Worm (Caenorhabditis elegans) whole organism, midembryonic: Measurements from ENCODE around the gene F08G12.3.

Experiments
- med-1 ChIP-seq: sonication (generic microtip); optimal IDR thresholded peaks from 2 replicates; lab custom pipeline; 2017; ENCODE audit warnings: missing genetic modification characterization, mild to moderate bottlenecking, missing compliant biosample characterization, antibody characterized with exemption, missing genetic modification reagents; ENCODE audit not compliant: insufficient read depth
- ref-1 ChIP-seq: fragments of 200-800 bp; sonication (Bioruptor generic); conservative IDR thresholded peaks from 2 replicates; pipeline ENCODE4 v1.3.6; 2022; ENCODE audit warnings: missing genetic modification reagents, missing genetic modification characterization, missing compliant biosample characterization

DNA sequence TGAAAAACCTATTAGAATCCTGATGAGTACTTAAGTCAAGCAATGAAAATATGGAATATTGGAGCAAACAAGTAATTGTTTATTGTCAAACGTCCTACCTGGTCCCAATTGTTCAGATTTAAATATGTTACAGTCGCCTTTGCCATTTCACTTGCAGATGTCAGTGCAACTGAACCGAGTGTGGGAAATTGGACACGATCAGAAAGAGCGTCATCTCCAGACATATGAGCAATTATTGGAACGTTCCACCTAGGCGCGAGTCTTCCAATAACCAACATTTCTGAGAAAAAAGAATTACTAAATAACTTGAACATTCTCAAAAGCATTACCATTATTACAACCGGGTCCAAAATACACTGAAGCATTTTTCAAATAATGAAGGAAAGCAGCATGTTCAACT, 37.0 kb downstream of the F08G12.3 start:
- TF ChIP-seq med-1 (no peak), ref-1 (GFP tag; lab: Robert Waterston, UW) (no peak)
